Worm (Caenorhabditis elegans) whole organism, young adult: ENCODE results near the gene gpch-1.

Source experiments
- ama-1 ChIP-seq, 3 experiments: fragments of 150-350 bp in 1 of 3; sonication (generic microtip) in 2 of 3; optimal IDR thresholded peaks; 2 replicates each; lab custom pipeline; 2014 to 2018; ENCODE audit warnings: missing biosample characterization in 2 of 3, missing genetic modification characterization in 2 of 3, missing genetic modification reagents in 2 of 3
- lsy-27 ChIP-seq: sonication (generic microtip); optimal IDR thresholded peaks from 2 replicates; lab custom pipeline; 2017; ENCODE audit warnings: missing genetic modification characterization, mild to moderate bottlenecking, missing compliant biosample characterization, antibody characterized with exemption, missing genotype, borderline replicate concordance; ENCODE audit not compliant: insufficient read depth

ce11 chrIII:4449357-4449756 is 41.0 kb downstream of the gpch-1 start:
- TF ChIP-seq lsy-27 (tag; lab: Kevin White, UChicago) (no peak), ama-1 (optimal IDR thresholded peaks at IDR 0.05; lab: Kevin White, UChicago) (no peak), ama-1 (GFP tag; optimal IDR thresholded peaks at IDR 0.05; lab: Kevin White, UChicago) (no peak)
